Fruit fly (Drosophila melanogaster): ENCODE data around the gene C3G.
A peak's percentile ranks its signal among the peaks of the same experiment; 100 is the strongest.

C3G gene

DNA sequence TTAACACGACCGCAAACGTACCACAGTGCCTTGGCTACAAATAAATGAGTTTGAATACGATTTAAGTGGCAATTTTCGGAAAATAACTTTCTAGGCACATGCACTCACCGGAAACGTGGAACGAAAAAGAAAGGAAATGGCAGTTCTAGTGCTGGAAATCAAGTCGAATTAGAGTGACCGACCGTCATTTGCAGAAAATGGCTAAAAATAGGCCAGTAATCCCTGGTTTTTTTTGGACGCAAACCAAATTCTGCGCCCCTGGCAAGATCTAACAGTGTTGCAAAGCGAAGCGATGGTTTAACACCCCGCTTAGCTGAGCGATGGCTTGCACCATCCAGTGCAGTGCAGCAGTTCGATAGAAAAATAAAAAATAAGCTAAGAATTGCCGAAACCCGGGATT is 59.3 kb downstream of the C3G start, which contains the start of gene RpL17 (continued):
- TF ChIP-seq CG8281 (tag; optimal IDR thresholded peaks at IDR 0.05) (peak; percentile 62), hth (optimal IDR thresholded peaks at IDR 0.05) (no peak), Ptx1 (GFP tag; IDR thresholded peaks at IDR 0.05) (peak; percentile 77), Side (GFP tag; optimal IDR thresholded peaks at IDR 0.05) (peak; percentile 92), BtbVII (GFP tag; optimal IDR thresholded peaks at IDR 0.05) (peak; percentile 87), tin (GFP tag; optimal IDR thresholded peaks at IDR 0.05) (peak; percentile 61), NfI (GFP tag; optimal IDR thresholded peaks at IDR 0.05) (peak; percentile 93), psq (GFP tag; optimal IDR thresholded peaks at IDR 0.05) (peak; percentile 51), unc-4 (GFP tag; IDR thresholded peaks at IDR 0.05; ENCODE audit: partially characterized antibody) (no peak), Xrp1 (GFP tag; IDR thresholded peaks at IDR 0.05) (peak; percentile 53; the same call in 1 of the 2 replicates), inv (GFP tag; IDR thresholded peaks at IDR 0.05; ENCODE audit: partially characterized antibody) (no peak; the same call in 1 of the 2 replicates), odd (GFP tag; optimal IDR thresholded peaks at IDR 0.05) (peak; percentile 90), HmgZ (tag; optimal IDR thresholded peaks at IDR 0.05) (peak; percentile 86), emc (GFP tag; optimal IDR thresholded peaks at IDR 0.05) (peak; percentile 73), Dfd (GFP tag; optimal IDR thresholded peaks at IDR 0.05) (no peak), CG4424 (GFP tag; optimal IDR thresholded peaks at IDR 0.05) (peak; percentile 63), trem (tag; optimal IDR thresholded peaks at IDR 0.05) (peak; percentile 13), knrl (GFP tag; IDR thresholded peaks at IDR 0.05; ENCODE audit: partially characterized antibody) (peak; percentile 44; the same call in 1 of the 3 replicates), lola (GFP tag; optimal IDR thresholded peaks at IDR 0.05) (peak in 1 of 3 experiments; percentile 40), CG31224 (GFP tag; IDR thresholded peaks at IDR 0.05) (peak; percentile 77), fd64A (GFP tag; optimal IDR thresholded peaks at IDR 0.05) (peak; percentile 81), CkIIα-i1 (GFP tag; IDR thresholded peaks at IDR 0.05) (no peak), CG7987 (GFP tag; optimal IDR thresholded peaks at IDR 0.05) (peak; percentile 93), CG1603 (tag; optimal IDR thresholded peaks at IDR 0.05) (peak; percentile 94), pnt (GFP tag; optimal IDR thresholded peaks at IDR 0.05) (peak; percentile 63), lmd (GFP tag; IDR thresholded peaks at IDR 0.05) (peak; percentile 82), Xbp1 (GFP tag; optimal IDR thresholded peaks at IDR 0.05) (peak; percentile 81), C15 (GFP tag; IDR thresholded peaks at IDR 0.05) (peak; percentile 68; the same call in 2 of the 3 replicates), sna (GFP tag; IDR thresholded peaks at IDR 0.05; ENCODE audit: partially characterized antibody) (no peak), CG11247 (GFP tag; IDR thresholded peaks at IDR 0.05) (peak; percentile 86), sens (GFP tag) (peak; percentile 96), CG3847 (GFP tag; IDR thresholded peaks at IDR 0.05) (peak; percentile 92), Antp (GFP tag; optimal IDR thresholded peaks at IDR 0.05) (peak; percentile 80), D19B (GFP tag; optimal IDR thresholded peaks at IDR 0.05) (peak; percentile 39), chinmo (GFP tag; IDR thresholded peaks at IDR 0.05; ENCODE audit: partially characterized antibody) (no peak), CG18599 (GFP tag; optimal IDR thresholded peaks at IDR 0.05) (peak; percentile 87), Oli (tag; optimal IDR thresholded peaks at IDR 0.05) (peak; percentile 54), CG17912 (GFP tag; optimal IDR thresholded peaks at IDR 0.05) (peak; percentile 95), CG4730 (GFP tag; IDR thresholded peaks at IDR 0.05) (peak; percentile 51; the same call in 1 of the 2 replicates), CG11695 (GFP tag; IDR thresholded peaks at IDR 0.05) (peak; percentile 68), Hmx (GFP tag; optimal IDR thresholded peaks at IDR 0.05) (no peak), CG15073 (GFP tag; optimal IDR thresholded peaks at IDR 0.05) (no peak), dan (GFP tag; IDR thresholded peaks at IDR 0.05) (no peak), Rfx (GFP tag; IDR thresholded peaks at IDR 0.05) (peak; percentile 95), CG5180 (GFP tag; optimal IDR thresholded peaks at IDR 0.05) (peak; percentile 61), crp (GFP tag; optimal IDR thresholded peaks at IDR 0.05) (peak in 1 of 2 experiments; percentile 57), chif (GFP tag; optimal IDR thresholded peaks at IDR 0.05) (peak; percentile 81 to 85), CG12219 (GFP tag; optimal IDR thresholded peaks at IDR 0.05) (peak; percentile 73), Nf-YB (GFP tag; optimal IDR thresholded peaks at IDR 0.05) (peak; percentile 72), Six4 (GFP tag; optimal IDR thresholded peaks at IDR 0.05) (no peak)

Data from whole organism, embryonic.